Worm (Caenorhabditis elegans): Measurements from ENCODE around the gene C02B8.7.

DNA sequence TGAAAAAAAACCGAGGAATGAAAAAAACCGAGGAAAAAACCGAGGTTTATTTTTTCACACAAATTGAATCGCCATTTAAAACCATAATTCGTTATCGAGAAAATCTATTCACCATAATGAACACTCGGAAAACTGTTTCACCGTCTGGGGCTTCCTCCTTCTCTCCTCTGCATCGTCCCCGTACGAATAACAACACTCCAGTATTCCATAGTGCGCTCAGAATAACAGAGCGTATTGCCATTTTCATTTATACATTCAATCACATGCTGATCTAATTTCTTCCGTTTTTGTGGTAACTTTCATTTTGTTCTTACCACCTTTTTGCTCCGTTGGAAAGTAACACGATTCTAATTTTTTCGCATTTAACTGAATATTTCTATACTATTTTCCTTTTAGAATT is 31.9 kb upstream of the C02B8.7 start, which contains the start of gene C17H11.2:
- TF ChIP-seq T22C8.4 (GFP tag; IDR thresholded peaks at IDR 0.05) (no peak), klf-2 (GFP tag; conservative IDR thresholded peaks at IDR 0.05) (no peak), flt-1 (GFP tag; IDR thresholded peaks at IDR 0.05) (no peak), ztf-29 (GFP tag; IDR thresholded peaks at IDR 0.05) (no peak), ref-1 (GFP tag; conservative IDR thresholded peaks at IDR 0.05) (no peak)
